Fruit fly (Drosophila melanogaster): ENCODE measurements around the gene RhoGEF64C.

The RhoGEF64C gene

dm6 chr3L:4720510-4721157 is 28.1 kb downstream of the RhoGEF64C start (continued):
- TF ChIP-seq CG7271 (tag; optimal IDR thresholded peaks at IDR 0.05), result no peak
- no peak for TF ChIP-seq prd (optimal IDR thresholded peaks at IDR 0.05)
- peak; percentile 7; the same call in 1 of the 3 replicates for TF ChIP-seq prd (GFP tag; IDR thresholded peaks at IDR 0.05)
- no peak for TF ChIP-seq MTF-1 (GFP tag; optimal IDR thresholded peaks at IDR 0.05; ENCODE audit: borderline replicate concordance)
- TF ChIP-seq CG18619 (GFP tag; optimal IDR thresholded peaks at IDR 0.05), result no peak
- TF ChIP-seq jumu (GFP tag; optimal IDR thresholded peaks at IDR 0.05), result no peak
- TF ChIP-seq CG12744 (GFP tag; optimal IDR thresholded peaks at IDR 0.05), result no peak
- no peak for TF ChIP-seq fd102C (GFP tag; optimal IDR thresholded peaks at IDR 0.05)
- peak; percentile 20; the same call in 1 of the 2 replicates for TF ChIP-seq Oaz (GFP tag; IDR thresholded peaks at IDR 0.05)
- no peak for TF ChIP-seq CG5245 (GFP tag; optimal IDR thresholded peaks at IDR 0.05)
- TF ChIP-seq stc (GFP tag; IDR thresholded peaks at IDR 0.05), result 0 out of 2 replicates have a peak, but pooled peaks have one; percentile 35
- TF ChIP-seq ttk (GFP tag; IDR thresholded peaks at IDR 0.05), result peak; percentile 37; the same call in 1 of the 2 replicates
- TF ChIP-seq Vsx1 (GFP tag; optimal IDR thresholded peaks at IDR 0.05), result no peak
- TF ChIP-seq CG17359 (tag; optimal IDR thresholded peaks at IDR 0.05), result peak; percentile 64
- TF ChIP-seq Fer3 (tag; optimal IDR thresholded peaks at IDR 0.05), result peak; percentile 7
- peak; percentile 61 for TF ChIP-seq CG17361 (GFP tag; IDR thresholded peaks at IDR 0.05)
- TF ChIP-seq gro (GFP tag; optimal IDR thresholded peaks at IDR 0.05), result no peak
- no peak for TF ChIP-seq z (GFP tag; IDR thresholded peaks at IDR 0.05)
- no peak for TF ChIP-seq Dek (tag; optimal IDR thresholded peaks at IDR 0.05)
- no peak for TF ChIP-seq CG8281 (tag; optimal IDR thresholded peaks at IDR 0.05)
- TF ChIP-seq YL-1 (GFP tag; optimal IDR thresholded peaks at IDR 0.05), result no peak
- TF ChIP-seq CG10979 (tag; optimal IDR thresholded peaks at IDR 0.05), result no peak
- no peak for TF ChIP-seq Ssrp (tag; optimal IDR thresholded peaks at IDR 0.05)
- TF ChIP-seq br (optimal IDR thresholded peaks at IDR 0.05), result no peak
- peak; percentile 51 for TF ChIP-seq Blimp-1 (GFP tag; optimal IDR thresholded peaks at IDR 0.05)
- no peak for TF ChIP-seq CG6175 (GFP tag; IDR thresholded peaks at IDR 0.05)
- no peak for TF ChIP-seq yki (optimal IDR thresholded peaks at IDR 0.05)
- peak; percentile 46; the same call in 2 of the 3 replicates for TF ChIP-seq tgo (GFP tag; IDR thresholded peaks at IDR 0.05)
- TF ChIP-seq CG4360 (GFP tag; IDR thresholded peaks at IDR 0.05), result no peak
- no peak for TF ChIP-seq ara (GFP tag; IDR thresholded peaks at IDR 0.05)
- TF ChIP-seq Atf-2 (GFP tag; optimal IDR thresholded peaks at IDR 0.05), result no peak
- TF ChIP-seq CG11560 (tag; IDR thresholded peaks at IDR 0.05), result no peak
- TF ChIP-seq CG7556 (GFP tag; optimal IDR thresholded peaks at IDR 0.05), result peak; percentile 48
- no peak for TF ChIP-seq CG10147 (GFP tag; optimal IDR thresholded peaks at IDR 0.05)
- TF ChIP-seq NC2β (GFP tag; optimal IDR thresholded peaks at IDR 0.05), result no peak
- no peak for TF ChIP-seq CG3847 (GFP tag; IDR thresholded peaks at IDR 0.05)
- peak; percentile 64 for TF ChIP-seq vvl (GFP tag; IDR thresholded peaks at IDR 0.05)
- no peak for TF ChIP-seq Hr39 (optimal IDR thresholded peaks at IDR 0.05)
- TF ChIP-seq btn (GFP tag; optimal IDR thresholded peaks at IDR 0.05), result no peak
- peak; percentile 35; the same call in 1 of the 2 replicates for TF ChIP-seq Xrp1 (GFP tag; IDR thresholded peaks at IDR 0.05)
- TF ChIP-seq CG31441 (GFP tag; IDR thresholded peaks at IDR 0.05), result peak; percentile 70
- no peak for TF ChIP-seq sna (GFP tag; IDR thresholded peaks at IDR 0.05; ENCODE audit: partially characterized antibody)
- no peak for TF ChIP-seq Ets97D (GFP tag; optimal IDR thresholded peaks at IDR 0.05)
- TF ChIP-seq fd64A (GFP tag; optimal IDR thresholded peaks at IDR 0.05), result no peak
- no peak for TF ChIP-seq insv (GFP tag; optimal IDR thresholded peaks at IDR 0.05)
- TF ChIP-seq trh (GFP tag; optimal IDR thresholded peaks at IDR 0.05), result no peak
- no peak for TF ChIP-seq pan (optimal IDR thresholded peaks at IDR 0.05)
- TF ChIP-seq pan (GFP tag; optimal IDR thresholded peaks at IDR 0.05 in 1 of 2, IDR thresholded peaks at IDR 0.05 in 1 of 2), result peak in 1 of 2 experiments; percentile 52
- TF ChIP-seq CG13894 (tag; optimal IDR thresholded peaks at IDR 0.05), result no peak
- no peak for TF ChIP-seq bowl (GFP tag; IDR thresholded peaks at IDR 0.05)
- TF ChIP-seq sr (GFP tag; IDR thresholded peaks at IDR 0.05), result peak; percentile 83
- TF ChIP-seq ase (GFP tag; IDR thresholded peaks at IDR 0.05), result 0 out of 3 replicates have a peak, but pooled peaks have one; percentile 17
